Worm (Caenorhabditis elegans) whole organism, young adult: Measurements from ENCODE around the gene sru-36.
A peak's percentile ranks its signal among the peaks of the same experiment; 100 is the strongest.

ENCODE experiments used
- B0261.1 ChIP-seq: sonication (generic microtip); optimal IDR thresholded peaks from 2 replicates; lab custom pipeline; 2016; ENCODE audit warnings: mild to moderate bottlenecking, missing genetic modification characterization, moderate library complexity, missing compliant biosample characterization
- B0336.3 ChIP-seq: fragments of 200-800 bp; sonication (Bioruptor generic); IDR thresholded peaks from 2 replicates; pipeline ENCODE4 v1.3.6; 2022; ENCODE audit warnings: missing genetic modification characterization, missing compliant biosample characterization
- C17E4.6 ChIP-seq: fragments of 200-800 bp; sonication (Bioruptor generic); IDR thresholded peaks from 2 replicates; pipeline ENCODE4 v1.3.6; 2022; ENCODE audit warnings: missing genetic modification reagents, missing genetic modification characterization, missing compliant biosample characterization
- F55B11.4 ChIP-seq: sonication (generic microtip); optimal IDR thresholded peaks from 2 replicates; lab custom pipeline; 2016; ENCODE audit warnings: missing compliant biosample characterization, missing genetic modification characterization, borderline replicate concordance; ENCODE audit not compliant: insufficient read depth
- T07F8.4 ChIP-seq: sonication (generic microtip); optimal IDR thresholded peaks from 2 replicates; lab custom pipeline; 2016; ENCODE audit warnings: mild to moderate bottlenecking, missing genetic modification characterization, moderate library complexity, missing compliant biosample characterization
- aptf-2 ChIP-seq: fragments of 200-800 bp; sonication (Bioruptor generic); conservative IDR thresholded peaks from 2 replicates; pipeline ENCODE4 v1.3.6; 2022; ENCODE audit warnings: missing genetic modification reagents, missing genetic modification characterization, missing compliant biosample characterization
- aptf-3 ChIP-seq: fragments of 200-800 bp; sonication (Bioruptor generic); IDR thresholded peaks from 2 replicates; pipeline ENCODE4 v1.3.6; 2022; ENCODE audit warnings: missing genetic modification characterization, missing compliant biosample characterization
- attf-6 ChIP-seq: fragments of 200-800 bp; sonication (Bioruptor generic); IDR thresholded peaks from 2 replicates; pipeline ENCODE4 v1.3.6; 2022; ENCODE audit warnings: missing genetic modification reagents, missing genetic modification characterization, missing compliant biosample characterization
- cebp-2 ChIP-seq: fragments of 200-800 bp; sonication (Bioruptor generic); IDR thresholded peaks from 2 replicates; pipeline ENCODE4 v1.3.6; 2022; ENCODE audit warnings: missing genetic modification characterization, missing compliant biosample characterization
- ceh-100 ChIP-seq: fragments of 200-800 bp; sonication (Bioruptor generic); IDR thresholded peaks from 2 replicates; pipeline ENCODE4 v1.3.6; 2022; ENCODE audit warnings: missing genetic modification reagents, missing genetic modification characterization, missing compliant biosample characterization
- ceh-40 ChIP-seq: fragments of 200-800 bp; sonication (Bioruptor generic); IDR thresholded peaks from 2 replicates; pipeline ENCODE4 v1.3.6; 2022; ENCODE audit warnings: missing genetic modification characterization, missing compliant biosample characterization
- ceh-58 ChIP-seq: fragments of 200-800 bp; sonication (Bioruptor generic); IDR thresholded peaks from 2 replicates; pipeline ENCODE4 v1.3.6; 2022; ENCODE audit warnings: missing genetic modification characterization, missing compliant biosample characterization
- dox-1 ChIP-seq: fragments of 200-800 bp; sonication (Bioruptor generic); IDR thresholded peaks from 2 replicates; pipeline ENCODE4 v1.3.6; 2022; ENCODE audit warnings: missing genetic modification reagents, missing genetic modification characterization, missing compliant biosample characterization
- dpff-1 ChIP-seq: sonication (generic microtip); optimal IDR thresholded peaks from 2 replicates; lab custom pipeline; 2017; ENCODE audit warnings: mild to moderate bottlenecking, missing genetic modification characterization, missing compliant biosample characterization
- efl-1 ChIP-seq: fragments of 150-350 bp; optimal IDR thresholded peaks from 2 replicates; lab custom pipeline; 2014; ENCODE audit warnings: missing biosample characterization, missing genetic modification reagents, missing genetic modification characterization
- fkh-3 ChIP-seq: sonication (generic microtip); optimal IDR thresholded peaks from 2 replicates; lab custom pipeline; 2016; ENCODE audit warnings: mild to moderate bottlenecking, missing genetic modification characterization, missing compliant biosample characterization
- gei-17 ChIP-seq: fragments of 200-800 bp; sonication (Bioruptor generic); optimal IDR thresholded peaks from 2 replicates; lab custom pipeline; 2018; ENCODE audit warnings: mild to moderate bottlenecking, missing genetic modification characterization, missing compliant biosample characterization
- him-1 ChIP-seq: sonication (generic microtip); optimal IDR thresholded peaks from 2 replicates; lab custom pipeline; 2016; ENCODE audit warnings: missing genotype, missing genetic modification reagents, missing genetic modification characterization, missing compliant biosample characterization
- hlh-12 ChIP-seq: sonication (generic microtip); optimal IDR thresholded peaks from 2 replicates; lab custom pipeline; 2016; ENCODE audit warnings: missing genetic modification characterization, missing compliant biosample characterization
- hlh-26 ChIP-seq: fragments of 200-800 bp; sonication (Bioruptor generic); conservative IDR thresholded peaks from 2 replicates; pipeline ENCODE4 v1.3.6; 2022; ENCODE audit warnings: missing genetic modification reagents, missing genetic modification characterization, missing compliant biosample characterization
- let-607 ChIP-seq, 2 experiments: fragments of 200-800 bp in 1 of 2; sonication (Bioruptor generic) in 1 of 2; sonication (generic microtip) in 1 of 2; optimal IDR thresholded peaks; 2 replicates each; lab custom pipeline; 2016 to 2018; ENCODE audit warnings: mild to moderate bottlenecking in 2 of 2, missing compliant biosample characterization in 2 of 2, missing genetic modification characterization in 2 of 2, moderate library complexity in 2 of 2, missing genotype in 1 of 2
- lin-40 ChIP-seq: sonication (generic microtip); optimal IDR thresholded peaks from 2 replicates; lab custom pipeline; 2016; ENCODE audit warnings: missing genetic modification characterization, mild to moderate bottlenecking, missing compliant biosample characterization, missing genotype, missing genetic modification reagents
- lsy-27 ChIP-seq: sonication (generic microtip); optimal IDR thresholded peaks from 2 replicates; lab custom pipeline; 2017; ENCODE audit warnings: missing genetic modification characterization, mild to moderate bottlenecking, missing compliant biosample characterization, antibody characterized with exemption, missing genotype, borderline replicate concordance; ENCODE audit not compliant: insufficient read depth
- nfya-2 ChIP-seq: fragments of 200-800 bp; sonication (Bioruptor generic); IDR thresholded peaks from 2 replicates; pipeline ENCODE4 v1.3.6; 2022; ENCODE audit warnings: missing genetic modification reagents, missing genetic modification characterization, missing compliant biosample characterization
- nhr-120 ChIP-seq: fragments of 200-800 bp; sonication (Bioruptor generic); IDR thresholded peaks from 2 replicates; pipeline ENCODE4 v1.3.6; 2022; ENCODE audit warnings: missing genetic modification characterization, missing compliant biosample characterization
- nhr-179 ChIP-seq: sonication (generic microtip); optimal IDR thresholded peaks from 2 replicates; lab custom pipeline; 2016; ENCODE audit warnings: mild to moderate bottlenecking, missing genetic modification characterization, missing compliant biosample characterization
- nhr-80 ChIP-seq: sonication (generic microtip); optimal IDR thresholded peaks from 2 replicates; lab custom pipeline; 2016; ENCODE audit warnings: missing genetic modification characterization, missing compliant biosample characterization
- pbrm-1 ChIP-seq: fragments of 200-800 bp; sonication (Bioruptor generic); IDR thresholded peaks from 2 replicates; pipeline ENCODE4 v1.3.6; 2022; ENCODE audit warnings: missing genetic modification reagents, missing genetic modification characterization, missing compliant biosample characterization
- pha-4 ChIP-seq: fragments of 150-350 bp; sonication (generic microtip); optimal IDR thresholded peaks from 2 replicates; lab custom pipeline; 2014; ENCODE audit warnings: missing biosample characterization, missing genetic modification reagents, missing genetic modification characterization
- rcor-1 ChIP-seq: fragments of 200-800 bp; sonication (Bioruptor generic); IDR thresholded peaks from 2 replicates; pipeline ENCODE4 v1.3.6; 2022; ENCODE audit warnings: missing genetic modification reagents, missing genetic modification characterization, missing compliant biosample characterization
- sdz-38 ChIP-seq: sonication (generic microtip); optimal IDR thresholded peaks from 2 replicates; lab custom pipeline; 2016; ENCODE audit warnings: missing genotype, missing genetic modification characterization, missing compliant biosample characterization
- snpc-3.4 ChIP-seq: sonication (generic microtip); optimal IDR thresholded peaks from 2 replicates; lab custom pipeline; 2017; ENCODE audit warnings: missing genetic modification characterization, mild to moderate bottlenecking, missing compliant biosample characterization, antibody characterized with exemption, moderate library complexity, missing genotype, missing genetic modification reagents
- somi-1 ChIP-seq: fragments of 200-800 bp; sonication (Bioruptor generic); optimal IDR thresholded peaks from 2 replicates; lab custom pipeline; 2018; ENCODE audit warnings: mild to moderate bottlenecking, missing genetic modification characterization, missing compliant biosample characterization
- sptf-2 ChIP-seq: fragments of 200-800 bp; sonication (Bioruptor generic); optimal IDR thresholded peaks from 2 replicates; lab custom pipeline; 2018; ENCODE audit warnings: mild to moderate bottlenecking, missing genetic modification characterization, missing compliant biosample characterization
- unc-130 ChIP-seq: sonication (generic microtip); optimal IDR thresholded peaks from 2 replicates; lab custom pipeline; 2016; ENCODE audit warnings: missing genetic modification reagents, missing genetic modification characterization, missing compliant biosample characterization
- xnd-1 ChIP-seq: sonication (generic microtip); optimal IDR thresholded peaks from 2 replicates; lab custom pipeline; 2016; ENCODE audit warnings: missing genotype, missing genetic modification reagents, missing genetic modification characterization, missing compliant biosample characterization
- zfh-2 ChIP-seq: fragments of 200-800 bp; sonication (Bioruptor generic); conservative IDR thresholded peaks from 2 replicates; pipeline ENCODE4 v1.3.6; 2022; ENCODE audit warnings: missing genetic modification reagents, missing genetic modification characterization, missing compliant biosample characterization
- zim-3 ChIP-seq: sonication (generic microtip); optimal IDR thresholded peaks from 2 replicates; lab custom pipeline; 2017; ENCODE audit warnings: mild to moderate bottlenecking, missing genetic modification characterization, moderate library complexity, missing compliant biosample characterization
- ztf-22 ChIP-seq: fragments of 200-800 bp; sonication (Bioruptor generic); optimal IDR thresholded peaks from 2 replicates; lab custom pipeline; 2018; ENCODE audit warnings: mild to moderate bottlenecking, missing genetic modification characterization, moderate library complexity, missing compliant biosample characterization
- ztf-6 ChIP-seq: fragments of 200-800 bp; sonication (Bioruptor generic); IDR thresholded peaks from 2 replicates; pipeline ENCODE4 v1.3.6; 2022; ENCODE audit warnings: missing genetic modification reagents, missing genetic modification characterization, missing compliant biosample characterization

sru-36 gene

ce11 chrV:9841376-9841775 is at the start of gene sru-36:
sru-36 (plus strand) TSS chrV:9841676.
- TF ChIP-seq ceh-100 (GFP tag; lab: Robert Waterston, UW) (no peak), cebp-2 (GFP tag; lab: Robert Waterston, UW) (no peak), pha-4 (tag; lab: Kevin White, UChicago) (no peak), somi-1 (GFP tag; lab: Kevin White, UChicago) (no peak), dpff-1 (tag; lab: Kevin White, UChicago) (no peak), aptf-3 (GFP tag; lab: Robert Waterston, UW) (no peak), lsy-27 (tag; lab: Kevin White, UChicago) (no peak), ceh-40 (no peak), aptf-2 (GFP tag; lab: Robert Waterston, UW) (no peak), ztf-22 (GFP tag; lab: Kevin White, UChicago) (no peak), ztf-6 (GFP tag; lab: Robert Waterston, UW) (no peak), ceh-58 (no peak), efl-1 (GFP tag; lab: Kevin White, UChicago) (no peak), attf-6 (no peak), nhr-179 (tag; lab: Kevin White, UChicago) (no peak), zim-3 (tag; lab: Kevin White, UChicago) (no peak), T07F8.4 (tag; lab: Kevin White, UChicago) (no peak)

ce11 chrV:9794997-9795396 is 46.5 kb upstream of the sru-36 start:
- TF ChIP-seq snpc-3.4 (no peak), let-607 (tag; optimal IDR thresholded peaks at IDR 0.05; lab: Kevin White, UChicago) (peak in 1 of 2 experiments; percentile 52), nhr-80 (tag; lab: Kevin White, UChicago) (peak; percentile 30), attf-6 (no peak)
- TF ChIP-seq, all 124 proteins: peak for 2

ce11 chrV:9796002-9796401 is 45.5 kb upstream of the sru-36 start:
- TF ChIP-seq nhr-120 (GFP tag; lab: Robert Waterston, UW) (no peak), sptf-2 (GFP tag; lab: Kevin White, UChicago) (no peak), unc-130 (GFP tag; lab: Kevin White, UChicago) (no peak), B0336.3 (GFP tag; lab: Robert Waterston, UW) (no peak), zim-3 (tag; lab: Kevin White, UChicago) (no peak), him-1 (tag; lab: Kevin White, UChicago) (no peak), C17E4.6 (GFP tag; lab: Robert Waterston, UW) (no peak), pbrm-1 (GFP tag; lab: Robert Waterston, UW) (no peak)
- TF ChIP-seq, all 124 proteins: peak for 0

ce11 chrV:9796562-9796961 is 44.9 kb upstream of the sru-36 start, which contains the start of gene F46B6.9:
F46B6.9 (plus strand) TSS chrV:9796862.
- no peak for TF ChIP-seq lsy-27 (tag; lab: Kevin White, UChicago)
- TF ChIP-seq let-607 (tag; optimal IDR thresholded peaks at IDR 0.05; lab: Kevin White, UChicago): no peak
- no peak for TF ChIP-seq sdz-38 (tag; lab: Kevin White, UChicago)
- no peak for TF ChIP-seq nfya-2
- no peak for TF ChIP-seq lin-40 (tag; lab: Kevin White, UChicago)
- TF ChIP-seq somi-1 (GFP tag; lab: Kevin White, UChicago): no peak
- TF ChIP-seq, all 124 proteins: peak for 0

- TF ChIP-seq hlh-26 (GFP tag; lab: Robert Waterston, UW): no peak
- TF ChIP-seq hlh-12 (tag; lab: Kevin White, UChicago): no peak
- no peak for TF ChIP-seq zfh-2 (GFP tag; lab: Robert Waterston, UW)
- TF ChIP-seq rcor-1 (GFP tag; lab: Robert Waterston, UW): no peak
- no peak for TF ChIP-seq dpff-1 (tag; lab: Kevin White, UChicago)
- TF ChIP-seq pbrm-1 (GFP tag; lab: Robert Waterston, UW): no peak
- no peak for TF ChIP-seq B0336.3 (GFP tag; lab: Robert Waterston, UW)
- no peak for TF ChIP-seq F55B11.4 (tag; lab: Kevin White, UChicago)
- no peak for TF ChIP-seq dox-1
- TF ChIP-seq B0261.1 (tag; lab: Kevin White, UChicago): no peak
- no peak for TF ChIP-seq gei-17 (GFP tag; lab: Kevin White, UChicago)
- no peak for TF ChIP-seq fkh-3 (tag; lab: Kevin White, UChicago)
- TF ChIP-seq xnd-1 (tag; lab: Kevin White, UChicago): no peak
- TF ChIP-seq, all 124 proteins: peak for 0
These were observed 43.3 kb upstream of the sru-36 start for ce11 chrV:9798212-9798611.
